Fruit fly (Drosophila melanogaster): ENCODE measurements around the gene Usp32.

Usp32 gene

dm6 chr3L:19867238-19867637 lies 3.7 kb upstream of the Usp32 start:
- TF ChIP-seq insv (optimal IDR thresholded peaks at IDR 0.05) (no peak), Sin3A (optimal IDR thresholded peaks at IDR 0.05) (no peak), h (optimal IDR thresholded peaks at IDR 0.05) (no peak), psq (optimal IDR thresholded peaks at IDR 0.05) (no peak), ttk (optimal IDR thresholded peaks at IDR 0.05) (no peak), Myc (optimal IDR thresholded peaks at IDR 0.05) (no peak)

- TF ChIP-seq Myc (optimal IDR thresholded peaks at IDR 0.05) (no peak), insv (optimal IDR thresholded peaks at IDR 0.05) (no peak), ttk (optimal IDR thresholded peaks at IDR 0.05) (no peak), h (optimal IDR thresholded peaks at IDR 0.05) (no peak), Sin3A (optimal IDR thresholded peaks at IDR 0.05) (no peak), psq (optimal IDR thresholded peaks at IDR 0.05) (no peak)
These were observed 1.2 kb upstream of the Usp32 start for dm6 chr3L:19869698-19870097.

dm6 chr3L:19871667-19871931 lies 660 bp downstream of the Usp32 start:
- no peak for TF ChIP-seq h (optimal IDR thresholded peaks at IDR 0.05)
- TF ChIP-seq Sin3A (optimal IDR thresholded peaks at IDR 0.05) = no peak
- TF ChIP-seq psq (optimal IDR thresholded peaks at IDR 0.05) = no peak
- TF ChIP-seq ttk (optimal IDR thresholded peaks at IDR 0.05) = no peak
- no peak for TF ChIP-seq Myc (optimal IDR thresholded peaks at IDR 0.05)
- TF ChIP-seq insv (optimal IDR thresholded peaks at IDR 0.05) = no peak

dm6 chr3L:19872465-19872883 lies 1.5 kb downstream of the Usp32 start:
- no peak for TF ChIP-seq ttk (optimal IDR thresholded peaks at IDR 0.05)
- TF ChIP-seq psq (optimal IDR thresholded peaks at IDR 0.05) = no peak

- TF ChIP-seq Sin3A (optimal IDR thresholded peaks at IDR 0.05) (no peak), h (optimal IDR thresholded peaks at IDR 0.05) (no peak), ttk (optimal IDR thresholded peaks at IDR 0.05) (no peak), psq (optimal IDR thresholded peaks at IDR 0.05) (no peak), insv (optimal IDR thresholded peaks at IDR 0.05) (no peak), Myc (optimal IDR thresholded peaks at IDR 0.05) (no peak)
These were observed 2.5 kb downstream of the Usp32 start for dm6 chr3L:19873488-19873887.

- TF ChIP-seq h (optimal IDR thresholded peaks at IDR 0.05) = no peak
- TF ChIP-seq Sin3A (optimal IDR thresholded peaks at IDR 0.05) = no peak
- no peak for TF ChIP-seq ttk (optimal IDR thresholded peaks at IDR 0.05)
- no peak for TF ChIP-seq Myc (optimal IDR thresholded peaks at IDR 0.05)
- TF ChIP-seq psq (optimal IDR thresholded peaks at IDR 0.05) = no peak
- TF ChIP-seq insv (optimal IDR thresholded peaks at IDR 0.05) = no peak
These were observed 24.6 kb downstream of the Usp32 start for dm6 chr3L:19895556-19895995.

dm6 chr3L:19896280-19896891 lies 25.4 kb downstream of the Usp32 start:
- no peak for TF ChIP-seq insv (optimal IDR thresholded peaks at IDR 0.05)
- no peak for TF ChIP-seq h (optimal IDR thresholded peaks at IDR 0.05)
- no peak for TF ChIP-seq psq (optimal IDR thresholded peaks at IDR 0.05)
- no peak for TF ChIP-seq Sin3A (optimal IDR thresholded peaks at IDR 0.05)
- no peak for TF ChIP-seq Myc (optimal IDR thresholded peaks at IDR 0.05)
- TF ChIP-seq ttk (optimal IDR thresholded peaks at IDR 0.05) = no peak

dm6 chr3L:19896892-19897684 lies 26.1 kb downstream of the Usp32 start:
- TF ChIP-seq Myc (optimal IDR thresholded peaks at IDR 0.05) (no peak), ttk (optimal IDR thresholded peaks at IDR 0.05) (no peak), psq (optimal IDR thresholded peaks at IDR 0.05) (no peak), insv (optimal IDR thresholded peaks at IDR 0.05) (no peak), h (optimal IDR thresholded peaks at IDR 0.05) (no peak), Sin3A (optimal IDR thresholded peaks at IDR 0.05) (no peak)

- TF ChIP-seq Myc (optimal IDR thresholded peaks at IDR 0.05) (no peak), ttk (optimal IDR thresholded peaks at IDR 0.05) (no peak), h (optimal IDR thresholded peaks at IDR 0.05) (no peak), Sin3A (optimal IDR thresholded peaks at IDR 0.05) (no peak), psq (optimal IDR thresholded peaks at IDR 0.05) (no peak), insv (optimal IDR thresholded peaks at IDR 0.05) (no peak)
These were observed 26.7 kb downstream of the Usp32 start for dm6 chr3L:19897685-19898009.

- no peak for TF ChIP-seq insv (optimal IDR thresholded peaks at IDR 0.05)
- TF ChIP-seq ttk (optimal IDR thresholded peaks at IDR 0.05) = no peak
- TF ChIP-seq Myc (optimal IDR thresholded peaks at IDR 0.05) = no peak
- TF ChIP-seq Sin3A (optimal IDR thresholded peaks at IDR 0.05) = no peak
- no peak for TF ChIP-seq h (optimal IDR thresholded peaks at IDR 0.05)
- no peak for TF ChIP-seq psq (optimal IDR thresholded peaks at IDR 0.05)
These were observed 27.8 kb downstream of the Usp32 start for dm6 chr3L:19898547-19899282.

- TF ChIP-seq Sin3A (optimal IDR thresholded peaks at IDR 0.05) (no peak), ttk (optimal IDR thresholded peaks at IDR 0.05) (no peak), h (optimal IDR thresholded peaks at IDR 0.05) (no peak), Myc (optimal IDR thresholded peaks at IDR 0.05) (no peak), insv (optimal IDR thresholded peaks at IDR 0.05) (no peak), psq (optimal IDR thresholded peaks at IDR 0.05) (no peak)
These were observed 28.5 kb downstream of the Usp32 start for dm6 chr3L:19899308-19899927.

Measured in Kc167 (cell line).